Fruit fly (Drosophila melanogaster): ENCODE measurements around the gene B-H2.

- no peak for TF ChIP-seq CG1621 (tag; optimal IDR thresholded peaks at IDR 0.05)
- no peak for TF ChIP-seq fd59A (GFP tag; optimal IDR thresholded peaks at IDR 0.05)
- no peak for TF ChIP-seq spab (GFP tag; optimal IDR thresholded peaks at IDR 0.05)
- TF ChIP-seq CG8632 (GFP tag; optimal IDR thresholded peaks at IDR 0.05): no peak
- TF ChIP-seq cyc (GFP tag; optimal IDR thresholded peaks at IDR 0.05): no peak
- TF ChIP-seq Smox (GFP tag; optimal IDR thresholded peaks at IDR 0.05): no peak
- TF ChIP-seq CG7368 (GFP tag; optimal IDR thresholded peaks at IDR 0.05): no peak
- TF ChIP-seq Met (GFP tag; optimal IDR thresholded peaks at IDR 0.05): no peak
Measured at dm6 chrX:17289225-17289624, 25.2 kb upstream of the B-H2 start.

Data from whole organism, prepupa.